Fruit fly (Drosophila melanogaster) whole organism, embryonic: ENCODE data around the gene CG34148.

Experiments used
- B-H1 ChIP-seq: fragments of 200-800 bp; sonication (Bioruptor generic); IDR thresholded peaks from 3 replicates; pipeline ENCODE4 v1.3.6; 2022; ENCODE audit warnings: missing biosample characterization, missing genetic modification characterization
- Bgb ChIP-seq: fragments of 200-800 bp; sonication (Bioruptor generic); IDR thresholded peaks from 2 replicates; pipeline ENCODE4 v1.3.6; 2022; ENCODE audit warnings: missing biosample characterization, missing genetic modification characterization; ENCODE audit not compliant: partially characterized antibody
- CG10543 ChIP-seq: fragments of 200-800 bp; sonication (Bioruptor generic); optimal IDR thresholded peaks from 3 replicates; lab custom pipeline; 2017; ENCODE audit warnings: missing biosample characterization, mild to moderate bottlenecking, missing genetic modification characterization, moderate library complexity
- CG14710 ChIP-seq: fragments of 200-800 bp; sonication (Bioruptor generic); optimal IDR thresholded peaks from 3 replicates; lab custom pipeline; 2019; ENCODE audit warnings: missing biosample characterization, mild to moderate bottlenecking, missing genetic modification characterization, moderate library complexity
- CG17829 ChIP-seq: fragments of 200-800 bp; optimal IDR thresholded peaks from 2 replicates; lab custom pipeline; 2019; ENCODE audit warnings: missing biosample characterization, mild to moderate bottlenecking, missing genetic modification characterization, moderate library complexity
- CG30020 ChIP-seq: fragments of 200-800 bp; optimal IDR thresholded peaks from 2 replicates; lab custom pipeline; 2019; ENCODE audit warnings: missing biosample characterization, mild to moderate bottlenecking, missing genetic modification characterization, moderate library complexity
- CG33213 ChIP-seq: fragments of 200-800 bp; sonication (Bioruptor generic); optimal IDR thresholded peaks from 3 replicates; lab custom pipeline; 2016; ENCODE audit warnings: missing biosample characterization, missing genetic modification characterization
- CG33557 ChIP-seq: fragments of 200-800 bp; sonication (Bioruptor generic); optimal IDR thresholded peaks from 2 replicates; lab custom pipeline; 2019; ENCODE audit warnings: missing biosample characterization, mild to moderate bottlenecking, missing genetic modification characterization, moderate library complexity
- CG34422 ChIP-seq: fragments of 200-800 bp; sonication (Bioruptor generic); IDR thresholded peaks from 3 replicates; pipeline ENCODE4 v1.3.6; 2022; ENCODE audit warnings: missing biosample characterization, missing genetic modification characterization
- CG4707 ChIP-seq: fragments of 200-800 bp; sonication (Bioruptor generic); optimal IDR thresholded peaks from 2 replicates; lab custom pipeline; 2018; ENCODE audit warnings: missing biosample characterization, mild to moderate bottlenecking, missing genetic modification characterization, moderate library complexity
- CG4820 ChIP-seq: fragments of 200-800 bp; sonication (Bioruptor generic); optimal IDR thresholded peaks from 3 replicates; lab custom pipeline; 2016; ENCODE audit warnings: missing biosample characterization, missing genetic modification characterization
- CG4854 ChIP-seq: fragments of 200-800 bp; sonication (Bioruptor generic); optimal IDR thresholded peaks from 2 replicates; lab custom pipeline; 2016; ENCODE audit warnings: missing biosample characterization, missing genetic modification characterization, inconsistent platforms
- CG8388 ChIP-seq: fragments of 200-800 bp; sonication (Bioruptor generic); optimal IDR thresholded peaks from 2 replicates; lab custom pipeline; 2019; ENCODE audit warnings: missing biosample characterization, mild to moderate bottlenecking, missing genetic modification characterization, moderate library complexity
- CG9932 ChIP-seq: fragments of 200-800 bp; sonication (Bioruptor generic); IDR thresholded peaks from 2 replicates; pipeline ENCODE4 v1.3.6; 2022; ENCODE audit warnings: missing biosample characterization, missing genetic modification characterization
- CkIIα-i1 ChIP-seq: fragments of 200-800 bp; sonication (Bioruptor generic); IDR thresholded peaks from 2 replicates; pipeline ENCODE4 v1.3.6; 2022; ENCODE audit warnings: missing biosample characterization, missing genetic modification characterization
- Dip2 ChIP-seq: fragments of 200-800 bp; sonication (Bioruptor generic); IDR thresholded peaks from 2 replicates; pipeline ENCODE4 v1.3.6; 2022; ENCODE audit warnings: missing biosample characterization, missing genetic modification characterization
- Dip3 ChIP-seq: fragments of 200-800 bp; sonication (Bioruptor generic); optimal IDR thresholded peaks from 3 replicates; lab custom pipeline; 2016; ENCODE audit warnings: missing biosample characterization, missing genetic modification characterization
- Doc3 ChIP-seq: fragments of 200-800 bp; sonication (Bioruptor generic); IDR thresholded peaks from 3 replicates; pipeline ENCODE4 v1.3.6; 2022; ENCODE audit warnings: missing biosample characterization, missing genetic modification characterization; ENCODE audit not compliant: partially characterized antibody
- Drgx ChIP-seq: fragments of 200-800 bp; sonication (Bioruptor generic); IDR thresholded peaks from 2 replicates; pipeline ENCODE4 v1.3.6; 2022; ENCODE audit warnings: missing biosample characterization, missing genetic modification characterization
- HLHmδ ChIP-seq: fragments of 200-800 bp; sonication (Bioruptor generic); optimal IDR thresholded peaks from 2 replicates; lab custom pipeline; 2018; ENCODE audit warnings: missing biosample characterization, mild to moderate bottlenecking, missing genetic modification characterization, moderate library complexity
- Hmr ChIP-seq: fragments of 200-800 bp; sonication (Bioruptor generic); optimal IDR thresholded peaks from 3 replicates; lab custom pipeline; 2017; ENCODE audit warnings: mild to moderate bottlenecking, missing biosample characterization, missing genetic modification reagents, missing genetic modification characterization
- Hr3 ChIP-seq: fragments of 200-800 bp; sonication (Bioruptor generic); optimal IDR thresholded peaks from 3 replicates; lab custom pipeline; 2016; ENCODE audit warnings: missing biosample characterization, missing genetic modification characterization
- Jarid2 ChIP-seq: fragments of 200-800 bp; sonication (Bioruptor generic); optimal IDR thresholded peaks from 3 replicates; lab custom pipeline; 2017; ENCODE audit warnings: mild to moderate bottlenecking, missing biosample characterization, missing genetic modification reagents, missing genetic modification characterization
- Lhr ChIP-seq: fragments of 200-800 bp; sonication (Bioruptor generic); optimal IDR thresholded peaks from 3 replicates; lab custom pipeline; 2017; ENCODE audit warnings: mild to moderate bottlenecking, missing biosample characterization, missing genetic modification reagents, missing genetic modification characterization
- Neu2 ChIP-seq: fragments of 200-800 bp; sonication (Bioruptor generic); optimal IDR thresholded peaks from 3 replicates; lab custom pipeline; 2016; ENCODE audit warnings: missing biosample characterization, missing genetic modification characterization, borderline replicate concordance
- Ptx1 ChIP-seq: fragments of 200-800 bp; sonication (Bioruptor generic); IDR thresholded peaks from 2 replicates; pipeline ENCODE4 v1.3.6; 2022; ENCODE audit warnings: missing biosample characterization, missing genetic modification characterization
- Sin3A ChIP-seq: fragments of >200 bp; optimal IDR thresholded peaks from 2 replicates; lab custom pipeline; 2018
- br ChIP-seq: fragments of >200 bp; optimal IDR thresholded peaks from 2 replicates; lab custom pipeline; 2017
- bsh ChIP-seq, 2 experiments: fragments of 200-800 bp; sonication (Bioruptor generic); optimal IDR thresholded peaks; 2 replicates each; lab custom pipeline; 2017 to 2018; ENCODE audit warnings: mild to moderate bottlenecking in 2 of 2, missing biosample characterization in 2 of 2, missing genetic modification characterization in 2 of 2, moderate library complexity in 1 of 2
- chm ChIP-seq: fragments of 200-800 bp; sonication (Bioruptor generic); IDR thresholded peaks from 2 replicates; pipeline ENCODE4 v1.3.6; 2022; ENCODE audit warnings: missing biosample characterization, missing genetic modification characterization
- dm ChIP-seq: fragments of 200-800 bp; sonication (Bioruptor generic); optimal IDR thresholded peaks from 3 replicates; lab custom pipeline; 2016; ENCODE audit warnings: missing biosample characterization, missing genetic modification characterization
- en ChIP-seq: fragments of 200-800 bp; sonication (Bioruptor generic); optimal IDR thresholded peaks from 2 replicates; lab custom pipeline; 2016; ENCODE audit warnings: missing biosample characterization, missing genetic modification characterization
- esg ChIP-seq: fragments of 200-800 bp; sonication (Bioruptor generic); conservative IDR thresholded peaks from 2 replicates; pipeline ENCODE4 v1.3.6; 2022; ENCODE audit warnings: missing biosample characterization, missing genetic modification characterization
- fd3F ChIP-seq: fragments of 200-800 bp; sonication (Bioruptor generic); optimal IDR thresholded peaks from 2 replicates; lab custom pipeline; 2018; ENCODE audit warnings: missing biosample characterization, mild to moderate bottlenecking, missing genetic modification characterization, moderate library complexity
- fd64A ChIP-seq: fragments of 200-800 bp; sonication (Bioruptor generic); optimal IDR thresholded peaks from 3 replicates; lab custom pipeline; 2018; ENCODE audit warnings: missing biosample characterization, mild to moderate bottlenecking, missing genetic modification characterization
- gcm2 ChIP-seq: fragments of 200-800 bp; sonication (Bioruptor generic); optimal IDR thresholded peaks from 2 replicates; lab custom pipeline; 2016; ENCODE audit warnings: missing biosample characterization, missing genetic modification characterization
- ham ChIP-seq: fragments of 200-800 bp; sonication (Bioruptor generic); IDR thresholded peaks from 2 replicates; pipeline ENCODE4 v1.3.6; 2022; ENCODE audit warnings: missing biosample characterization, missing genetic modification characterization
- nerfin-1 ChIP-seq: fragments of 200-800 bp; sonication (Bioruptor generic); optimal IDR thresholded peaks from 3 replicates; lab custom pipeline; 2019; ENCODE audit warnings: missing biosample characterization, mild to moderate bottlenecking, missing genetic modification characterization, moderate library complexity
- salm ChIP-seq: fragments of 200-800 bp; sonication (Bioruptor generic); optimal IDR thresholded peaks from 2 replicates; lab custom pipeline; 2018; ENCODE audit warnings: missing biosample characterization, mild to moderate bottlenecking, missing genetic modification characterization
- schlank ChIP-seq: fragments of 200-800 bp; sonication (Bioruptor generic); optimal IDR thresholded peaks from 2 replicates; lab custom pipeline; 2018; ENCODE audit warnings: missing biosample characterization, mild to moderate bottlenecking, missing genetic modification characterization
- sens ChIP-seq: fragments of 200-800 bp; sonication (Bioruptor generic); peaks from one replicate; lab custom pipeline; 2016; ENCODE audit warnings: missing biosample characterization, missing genetic modification characterization
- sens-2 ChIP-seq: fragments of 200-800 bp; sonication (Bioruptor generic); IDR thresholded peaks from 2 replicates; pipeline ENCODE4 v1.3.6; 2022; ENCODE audit warnings: missing biosample characterization, missing genetic modification characterization
- sima ChIP-seq: fragments of 200-800 bp; sonication (Bioruptor generic); optimal IDR thresholded peaks from 2 replicates; lab custom pipeline; 2016; ENCODE audit warnings: missing biosample characterization, missing genetic modification characterization
- slp2 ChIP-seq: fragments of 200-800 bp; sonication (Bioruptor generic); optimal IDR thresholded peaks from 2 replicates; lab custom pipeline; 2016; ENCODE audit warnings: missing biosample characterization, missing genetic modification characterization
- sug ChIP-seq: fragments of 200-800 bp; optimal IDR thresholded peaks from 2 replicates; lab custom pipeline; 2019; ENCODE audit warnings: missing biosample characterization, mild to moderate bottlenecking, missing genetic modification characterization, moderate library complexity
- tll ChIP-seq, 2 experiments: fragments of 200-800 bp in 1 of 2; fragments of >200 bp in 1 of 2; sonication (Bioruptor generic) in 1 of 2; optimal IDR thresholded peaks; 2 replicates each; lab custom pipeline; 2017 to 2019; ENCODE audit warnings: missing biosample characterization in 2 of 2, missing genetic modification characterization in 2 of 2, mild to moderate bottlenecking in 1 of 2, moderate library complexity in 1 of 2
- twi ChIP-seq: fragments of 200-800 bp; optimal IDR thresholded peaks from 2 replicates; lab custom pipeline; 2019; ENCODE audit warnings: missing biosample characterization, mild to moderate bottlenecking, missing genetic modification characterization, moderate library complexity
- tx ChIP-seq: fragments of 200-800 bp; sonication (Bioruptor generic); optimal IDR thresholded peaks from 2 replicates; lab custom pipeline; 2016; ENCODE audit warnings: missing biosample characterization, missing genetic modification characterization
- wek ChIP-seq: fragments of 200-800 bp; sonication (Bioruptor generic); optimal IDR thresholded peaks from 3 replicates; lab custom pipeline; 2018; ENCODE audit warnings: missing biosample characterization, mild to moderate bottlenecking, missing genetic modification characterization, moderate library complexity

The CG34148 gene

DNA sequence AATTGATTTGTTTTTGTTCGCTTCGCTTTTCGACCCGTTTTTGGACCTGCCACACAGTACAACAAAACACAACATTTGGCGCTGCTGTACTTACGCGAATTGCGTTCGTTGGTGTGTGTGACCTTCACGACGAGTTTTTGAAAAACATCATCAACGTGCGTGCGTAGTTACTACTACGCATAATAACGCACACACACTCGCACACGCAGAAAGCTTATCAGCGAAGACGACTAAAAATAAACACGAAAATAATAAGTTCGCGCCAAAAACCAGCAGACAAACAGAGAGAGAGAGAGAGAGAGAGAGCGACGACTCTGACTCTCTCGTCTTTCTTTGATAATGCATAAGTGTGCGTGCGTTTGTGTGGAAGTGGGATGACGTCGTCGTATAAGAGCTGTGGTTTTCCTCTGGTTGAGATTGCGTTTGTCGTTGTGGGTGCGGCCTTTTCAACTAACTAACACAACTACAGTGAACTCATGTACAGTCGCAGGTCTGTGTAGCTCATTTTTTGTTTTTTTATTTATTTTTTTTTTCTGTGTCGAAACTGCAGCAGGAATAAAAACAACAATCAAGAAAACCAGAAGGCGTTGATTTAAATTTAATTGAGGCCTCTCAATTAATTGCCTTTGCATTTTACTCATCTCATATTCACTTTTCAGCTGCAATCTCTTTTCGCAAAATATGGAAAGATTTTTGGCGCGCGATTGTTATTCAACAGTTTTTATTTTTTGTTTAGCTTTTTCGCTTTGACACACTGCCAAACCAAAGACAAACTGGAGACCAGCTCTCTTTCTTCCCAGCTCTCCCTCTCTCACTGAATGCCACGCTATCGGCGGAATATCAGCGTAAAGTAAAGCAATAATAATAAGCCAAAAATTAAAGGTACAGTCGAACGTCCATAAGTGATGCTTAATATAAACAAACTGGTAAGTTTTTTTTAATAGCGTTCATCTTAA, 24.6 kb downstream of the CG34148 start (continued):
- TF ChIP-seq CG17829 (tag; lab: Kevin White, UChicago) (no peak), br (no peak), salm (tag; lab: Kevin White, UChicago) (no peak), schlank (no peak), HLHmδ (no peak), CG34422 (GFP tag; lab: Robert Waterston, UW) (peak; percentile 46; the same call in 1 of the 3 replicates), Neu2 (GFP tag; lab: Kevin White, UChicago) (no peak), Lhr (GFP tag; lab: Kevin White, UChicago) (no peak), Hmr (GFP tag; lab: Kevin White, UChicago) (no peak), tll (GFP tag; optimal IDR thresholded peaks at IDR 0.05; lab: Kevin White, UChicago) (no peak), sens-2 (GFP tag; lab: Robert Waterston, UW) (0 out of 2 replicates have a peak, but pooled peaks have one; percentile 56), CG14710 (tag; lab: Kevin White, UChicago) (no peak), CG30020 (tag; lab: Kevin White, UChicago) (no peak), fd64A (no peak), Dip3 (GFP tag; lab: Kevin White, UChicago) (no peak), CG4854 (GFP tag; lab: Kevin White, UChicago) (no peak), wek (GFP tag; lab: Kevin White, UChicago) (no peak), CG4707 (no peak), Doc3 (GFP tag; lab: Robert Waterston, UW) (no peak), Jarid2 (GFP tag; lab: Kevin White, UChicago) (no peak), Sin3A (lab: Kevin White, UChicago) (no peak), Hr3 (GFP tag; lab: Kevin White, UChicago) (no peak), nerfin-1 (tag; lab: Kevin White, UChicago) (no peak), CG9932 (peak; percentile 22; the same call in 1 of the 2 replicates), Drgx (peak; percentile 40), en (GFP tag; lab: Kevin White, UChicago) (no peak), CG8388 (no peak), chm (GFP tag; lab: Robert Waterston, UW) (peak; percentile 45), Bgb (GFP tag; lab: Robert Waterston, UW) (peak; percentile 28; the same call in 1 of the 2 replicates), sug (tag; lab: Kevin White, UChicago) (peak; percentile 44), twi (tag; lab: Kevin White, UChicago) (no peak), slp2 (GFP tag; lab: Kevin White, UChicago) (no peak), B-H1 (GFP tag; lab: Robert Waterston, UW) (no peak), CG4820 (GFP tag; lab: Kevin White, UChicago) (no peak), Dip2 (no peak), CG33557 (GFP tag; lab: Kevin White, UChicago) (no peak), gcm2 (no peak), CG33213 (GFP tag; lab: Kevin White, UChicago) (no peak), fd3F (GFP tag; lab: Kevin White, UChicago) (no peak), tx (GFP tag; lab: Kevin White, UChicago) (no peak), dm (no peak), bsh (GFP tag; optimal IDR thresholded peaks at IDR 0.05; lab: Kevin White, UChicago) (peak in 1 of 2 experiments; percentile 46), ham (GFP tag; lab: Robert Waterston, UW) (no peak), esg (GFP tag; lab: Robert Waterston, UW) (no peak), sima (GFP tag; lab: Kevin White, UChicago) (no peak), sens (GFP tag; lab: Kevin White, UChicago) (peak; percentile 74), CG10543 (GFP tag; lab: Kevin White, UChicago) (peak; percentile 78), Ptx1 (GFP tag; lab: Robert Waterston, UW) (0 out of 2 replicates have a peak, but pooled peaks have one; percentile 17), CkIIα-i1 (GFP tag; lab: Robert Waterston, UW) (no peak)
